Worm (Caenorhabditis elegans): Measurements from ENCODE around the gene F23D12.7.

F23D12.7 gene

DNA sequence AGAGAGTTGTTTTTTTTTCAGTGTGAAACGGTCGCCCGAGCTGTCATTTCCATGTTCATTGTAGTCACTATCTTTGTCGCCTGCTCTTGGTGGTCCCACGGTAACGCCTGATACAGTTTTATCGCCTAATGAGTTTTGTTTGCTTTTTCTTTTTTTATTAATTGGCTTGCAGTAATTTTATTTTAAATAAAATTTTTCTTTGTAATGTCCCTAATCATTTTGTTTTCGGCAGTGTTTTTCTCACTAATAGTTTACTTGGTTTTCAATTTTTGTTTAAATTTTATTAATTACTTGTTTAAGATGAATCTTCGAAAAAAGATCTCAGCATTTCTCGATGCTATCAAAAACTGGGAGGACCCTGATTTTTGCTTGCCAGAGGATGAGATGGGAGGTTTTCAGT is 12.0 kb upstream of the F23D12.7 start, which contains the start of gene M163.22:
Gene M163.22 (plus strand): TSS at position 301 of the 400 bp plus-strand sequence.
- no peak for TF ChIP-seq elt-2 (tag; optimal IDR thresholded peaks at IDR 0.05)
- no peak for TF ChIP-seq ceh-6 (GFP tag; optimal IDR thresholded peaks at IDR 0.05)
- no peak for TF ChIP-seq madf-2 (tag; optimal IDR thresholded peaks at IDR 0.05)
- TF ChIP-seq rnt-1 (tag; optimal IDR thresholded peaks at IDR 0.05) = no peak
- no peak for TF ChIP-seq nhr-232 (tag; optimal IDR thresholded peaks at IDR 0.05)
- no peak for TF ChIP-seq fkh-10 (GFP tag; optimal IDR thresholded peaks at IDR 0.05)
- TF ChIP-seq ahr-1 (tag; optimal IDR thresholded peaks at IDR 0.05) = no peak
- no peak for TF ChIP-seq C38D4.7 (GFP tag; optimal IDR thresholded peaks at IDR 0.05)
- no peak for TF ChIP-seq ref-2 (tag; optimal IDR thresholded peaks at IDR 0.05)
- no peak for TF ChIP-seq tbx-7 (tag; optimal IDR thresholded peaks at IDR 0.05)
- TF ChIP-seq dmd-4 (tag; optimal IDR thresholded peaks at IDR 0.05; ENCODE audit: borderline replicate concordance) = no peak
- no peak for TF ChIP-seq ceh-31 (tag; optimal IDR thresholded peaks at IDR 0.05)
- TF ChIP-seq che-1 (tag; optimal IDR thresholded peaks at IDR 0.05) = no peak
- no peak for TF ChIP-seq eyg-1 (tag; optimal IDR thresholded peaks at IDR 0.05)
- no peak for TF ChIP-seq unc-3 (GFP tag; conservative IDR thresholded peaks at IDR 0.05)
- TF ChIP-seq unc-3 (tag; optimal IDR thresholded peaks at IDR 0.05) = no peak
- no peak for TF ChIP-seq ceh-14 (tag; optimal IDR thresholded peaks at IDR 0.05)
- TF ChIP-seq mec-3 (tag; optimal IDR thresholded peaks at IDR 0.05; ENCODE audit: borderline replicate concordance) = no peak

- no peak for TF ChIP-seq nhr-232 (tag; optimal IDR thresholded peaks at IDR 0.05)
- TF ChIP-seq npax-4 (tag; optimal IDR thresholded peaks at IDR 0.05) = no peak
- TF ChIP-seq hlh-30 (tag; optimal IDR thresholded peaks at IDR 0.05; ENCODE audit: insufficient read depth) = no peak
- no peak for TF ChIP-seq syd-9 (tag; optimal IDR thresholded peaks at IDR 0.05)
- TF ChIP-seq lim-6 (tag; optimal IDR thresholded peaks at IDR 0.05) = no peak
- TF ChIP-seq ref-2 (tag; optimal IDR thresholded peaks at IDR 0.05) = no peak
- TF ChIP-seq mec-3 (tag; optimal IDR thresholded peaks at IDR 0.05; ENCODE audit: borderline replicate concordance) = no peak
- no peak for TF ChIP-seq hlh-8 (tag; optimal IDR thresholded peaks at IDR 0.05)
These were observed 10.9 kb upstream of the F23D12.7 start, which contains the start of gene M163.7 for ce11 chrX:14464513-14464912. TSS of gene M163.7 (plus strand) at chrX:14464813.

DNA sequence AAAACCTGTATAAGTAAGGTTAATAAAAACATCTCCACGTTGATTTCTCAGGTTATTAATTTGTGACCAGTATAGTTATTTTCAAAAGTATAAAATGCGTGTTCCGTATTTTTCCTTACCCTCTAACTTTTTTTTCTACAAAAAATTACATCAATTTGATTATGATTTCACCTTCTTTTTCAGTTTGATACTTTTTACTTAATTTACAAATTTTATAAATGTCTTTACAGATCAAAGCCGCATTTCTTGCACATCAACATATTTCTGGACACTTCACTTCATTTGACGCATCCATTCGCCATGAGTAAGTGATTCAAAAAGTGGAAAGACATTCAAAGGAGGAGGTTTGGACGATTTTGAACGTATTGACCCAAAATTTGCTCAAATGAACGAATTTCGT is 6.8 kb upstream of the F23D12.7 start, which contains the start of gene Y66C5A.2:
Gene Y66C5A.2 (plus strand): TSS at position 301 of the 400 bp plus-strand sequence.
- TF ChIP-seq syd-9 (tag; optimal IDR thresholded peaks at IDR 0.05) = no peak
- no peak for TF ChIP-seq lim-6 (tag; optimal IDR thresholded peaks at IDR 0.05)
- no peak for TF ChIP-seq Y22D7AL.16 (tag; optimal IDR thresholded peaks at IDR 0.05)
- TF ChIP-seq rnt-1 (tag; optimal IDR thresholded peaks at IDR 0.05) = no peak
- no peak for TF ChIP-seq fkh-10 (GFP tag; optimal IDR thresholded peaks at IDR 0.05)
- no peak for TF ChIP-seq hlh-8 (tag; optimal IDR thresholded peaks at IDR 0.05)
- TF ChIP-seq nhr-11 (tag; optimal IDR thresholded peaks at IDR 0.05) = no peak
- no peak for TF ChIP-seq lin-11 (tag; optimal IDR thresholded peaks at IDR 0.05)
- TF ChIP-seq hlh-13 (GFP tag; optimal IDR thresholded peaks at IDR 0.05) = no peak
- TF ChIP-seq ceh-6 (GFP tag; optimal IDR thresholded peaks at IDR 0.05) = no peak
- TF ChIP-seq ceh-31 (tag; optimal IDR thresholded peaks at IDR 0.05) = no peak
- TF ChIP-seq hlh-30 (tag; optimal IDR thresholded peaks at IDR 0.05; ENCODE audit: insufficient read depth) = no peak
- no peak for TF ChIP-seq ceh-18 (tag; optimal IDR thresholded peaks at IDR 0.05)
- TF ChIP-seq tbx-2 (tag; optimal IDR thresholded peaks at IDR 0.05) = no peak
- no peak for TF ChIP-seq elt-2 (tag; optimal IDR thresholded peaks at IDR 0.05)

DNA sequence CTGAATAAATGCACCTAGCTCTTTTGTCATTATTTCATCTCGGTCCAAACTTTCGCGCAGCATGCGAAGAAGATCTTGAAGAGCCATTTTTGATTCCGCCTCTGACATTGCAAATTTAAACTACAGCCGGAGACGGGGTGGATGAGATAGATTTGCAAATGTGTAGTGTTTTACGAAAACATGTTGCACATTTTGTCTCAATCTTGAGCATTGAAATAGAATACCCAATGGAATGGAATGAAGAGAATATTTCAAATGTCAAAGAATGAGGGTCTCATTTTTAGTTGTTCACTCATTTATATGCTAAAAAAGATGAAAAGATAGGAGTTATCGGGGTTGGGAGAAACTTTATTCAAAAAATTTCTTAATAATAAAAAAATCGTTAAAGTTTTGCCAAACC is 1.8 kb upstream of the F23D12.7 start, which contains the start of gene Y66C5A.1:
Gene Y66C5A.1 (minus strand): TSS at position 101 of the 400 bp plus-strand sequence.
- TF ChIP-seq lim-6 (tag; optimal IDR thresholded peaks at IDR 0.05) (no peak), ets-4 (tag; optimal IDR thresholded peaks at IDR 0.05) (no peak), elt-2 (tag; optimal IDR thresholded peaks at IDR 0.05) (no peak), ceh-45 (GFP tag; IDR thresholded peaks at IDR 0.05) (no peak), npax-4 (tag; optimal IDR thresholded peaks at IDR 0.05) (no peak), hlh-6 (tag; optimal IDR thresholded peaks at IDR 0.05) (no peak), sox-4 (tag; optimal IDR thresholded peaks at IDR 0.05) (no peak), fax-1 (tag; optimal IDR thresholded peaks at IDR 0.05) (no peak), pros-1 (tag; optimal IDR thresholded peaks at IDR 0.05) (no peak), rnt-1 (tag; optimal IDR thresholded peaks at IDR 0.05) (no peak), tbx-2 (tag; optimal IDR thresholded peaks at IDR 0.05) (no peak), unc-42 (tag; optimal IDR thresholded peaks at IDR 0.05) (no peak), pax-1 (tag; optimal IDR thresholded peaks at IDR 0.05) (no peak)

Measured in whole organism, late embryonic.